Fruit fly (Drosophila melanogaster) whole organism, pupa: Measurements from ENCODE around the gene CG32407.

Experiments used
- CG12605 ChIP-seq: fragments of 200-800 bp; sonication (Bioruptor generic); IDR thresholded peaks from 2 replicates; pipeline ENCODE4 v1.3.6; 2022; ENCODE audit warnings: missing biosample characterization, missing genetic modification characterization
- CG14655 ChIP-seq: fragments of 200-800 bp; sonication (Bioruptor generic); optimal IDR thresholded peaks from 3 replicates; lab custom pipeline; 2017; ENCODE audit warnings: mild to moderate bottlenecking, missing biosample characterization, missing genetic modification reagents, missing genetic modification characterization
- CG15710 ChIP-seq: fragments of 200-800 bp; sonication (Bioruptor generic); optimal IDR thresholded peaks from 2 replicates; lab custom pipeline; 2018; ENCODE audit warnings: missing biosample characterization, mild to moderate bottlenecking, missing genetic modification characterization, moderate library complexity
- CG17806 ChIP-seq: fragments of 200-800 bp; sonication (Bioruptor generic); optimal IDR thresholded peaks from 2 replicates; lab custom pipeline; 2018; ENCODE audit warnings: missing biosample characterization, mild to moderate bottlenecking, missing genetic modification characterization, moderate library complexity
- CG32121 ChIP-seq: fragments of 200-800 bp; sonication (Bioruptor generic); IDR thresholded peaks from 2 replicates; pipeline ENCODE4 v1.3.6; 2022; ENCODE audit warnings: missing biosample characterization, missing genetic modification characterization
- CG4496 ChIP-seq: fragments of 200-800 bp; sonication (Bioruptor generic); IDR thresholded peaks from 3 replicates; pipeline ENCODE4 v1.3.6; 2022; ENCODE audit warnings: missing biosample characterization, missing genetic modification characterization
- CG8301 ChIP-seq: fragments of 200-800 bp; sonication (Bioruptor generic); optimal IDR thresholded peaks from 2 replicates; lab custom pipeline; 2018; ENCODE audit warnings: missing biosample characterization, mild to moderate bottlenecking, missing genetic modification characterization
- EcR ChIP-seq: fragments of 200-800 bp; sonication (Bioruptor generic); optimal IDR thresholded peaks from 3 replicates; lab custom pipeline; 2019; ENCODE audit warnings: missing biosample characterization, missing genetic modification characterization, mild to moderate bottlenecking, moderate library complexity, missing genetic modification reagents
- Ets98B ChIP-seq: fragments of 200-800 bp; sonication (Bioruptor generic); IDR thresholded peaks from 2 replicates; pipeline ENCODE4 v1.3.6; 2022; ENCODE audit warnings: missing biosample characterization, missing genetic modification characterization
- Pif1B ChIP-seq: fragments of 200-800 bp; sonication (Bioruptor generic); optimal IDR thresholded peaks from 3 replicates; lab custom pipeline; 2016; ENCODE audit warnings: missing biosample characterization, missing genetic modification characterization
- gl ChIP-seq: fragments of 200-800 bp; sonication (Bioruptor generic); optimal IDR thresholded peaks from 2 replicates; lab custom pipeline; 2018; ENCODE audit warnings: missing biosample characterization, mild to moderate bottlenecking, missing genetic modification characterization

DNA sequence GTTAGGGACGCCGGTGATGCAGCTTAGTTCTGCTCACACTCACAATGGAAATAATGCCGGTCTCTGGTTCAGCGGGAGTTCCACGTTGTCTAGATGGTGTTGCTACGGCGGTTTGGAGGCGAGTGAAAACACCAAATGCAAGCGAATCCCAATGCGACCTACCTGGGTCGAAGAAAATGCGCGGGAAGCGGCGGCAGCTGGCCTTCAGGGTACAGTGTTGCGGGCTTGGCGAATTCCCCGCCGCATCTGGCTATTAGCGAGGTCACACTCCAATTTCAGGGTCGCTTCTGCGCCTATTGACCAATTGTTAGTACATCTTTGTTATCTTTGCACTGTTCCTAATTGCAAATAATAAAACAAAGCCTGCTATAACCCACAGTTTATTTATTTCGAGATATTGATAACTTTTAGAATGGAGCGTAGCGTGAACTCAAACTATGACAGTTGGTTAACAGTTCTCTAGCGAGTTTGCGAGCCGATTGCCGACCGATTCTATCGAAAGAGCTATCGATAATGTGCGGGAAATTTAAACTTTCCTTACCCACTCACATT is 10.6 kb downstream of the CG32407 start, which contains the start of gene Rcc1:
- TF ChIP-seq EcR (no peak), gl (no peak), Ets98B (GFP tag; lab: Robert Waterston, UW) (no peak), CG4496 (GFP tag; lab: Robert Waterston, UW) (no peak), CG14655 (GFP tag; lab: Kevin White, UChicago) (no peak), CG32121 (GFP tag; lab: Robert Waterston, UW) (no peak), CG17806 (tag; lab: Kevin White, UChicago) (no peak), Pif1B (GFP tag; lab: Kevin White, UChicago) (no peak), CG12605 (GFP tag; lab: Robert Waterston, UW) (no peak), CG8301 (tag; lab: Kevin White, UChicago) (no peak), CG15710 (no peak)
